Fruit fly (Drosophila melanogaster): ENCODE data around the gene CDK2AP1.
A peak's percentile ranks its signal among the peaks of the same experiment; 100 is the strongest.

Gene CDK2AP1

dm6 chrX:11149201-11149600, 11.5 kb downstream of the CDK2AP1 start, which contains the start of gene Lint-1 (continued):
- TF ChIP-seq Stat92E (GFP tag; optimal IDR thresholded peaks at IDR 0.05) (no peak), CG2116 (GFP tag; optimal IDR thresholded peaks at IDR 0.05) (peak; percentile 72), bcd (GFP tag; optimal IDR thresholded peaks at IDR 0.05) (no peak), zfh2 (GFP tag; optimal IDR thresholded peaks at IDR 0.05) (peak; percentile 12), Sry-δ (GFP tag; optimal IDR thresholded peaks at IDR 0.05) (peak; percentile 33), TFAM (GFP tag; optimal IDR thresholded peaks at IDR 0.05) (no peak), lbe (GFP tag; optimal IDR thresholded peaks at IDR 0.05) (no peak), Side (GFP tag; optimal IDR thresholded peaks at IDR 0.05) (peak; percentile 12), jing (GFP tag; optimal IDR thresholded peaks at IDR 0.05) (no peak), p53 (GFP tag; optimal IDR thresholded peaks at IDR 0.05) (no peak), CG10274 (GFP tag; optimal IDR thresholded peaks at IDR 0.05) (no peak), jumu (GFP tag; optimal IDR thresholded peaks at IDR 0.05) (peak; percentile 7), CG32532 (GFP tag; IDR thresholded peaks at IDR 0.05) (no peak), Rfx (GFP tag; IDR thresholded peaks at IDR 0.05) (0 out of 2 replicates have a peak, but pooled peaks have one; percentile 33), CG10147 (GFP tag; optimal IDR thresholded peaks at IDR 0.05) (no peak), CG6654 (GFP tag; optimal IDR thresholded peaks at IDR 0.05) (no peak), knrl (GFP tag; IDR thresholded peaks at IDR 0.05; ENCODE audit: partially characterized antibody) (peak; percentile 24; the same call in 1 of the 3 replicates), CG18599 (GFP tag; optimal IDR thresholded peaks at IDR 0.05) (no peak), pzg (GFP tag; optimal IDR thresholded peaks at IDR 0.05) (peak; percentile 29), ap (GFP tag; IDR thresholded peaks at IDR 0.05) (no peak), Antp (GFP tag; optimal IDR thresholded peaks at IDR 0.05) (peak; percentile 14), lmd (GFP tag; IDR thresholded peaks at IDR 0.05) (peak; percentile 20; the same call in 1 of the 2 replicates), CG7786 (GFP tag; optimal IDR thresholded peaks at IDR 0.05) (peak; percentile 23), pfk (GFP tag; optimal IDR thresholded peaks at IDR 0.05) (peak; percentile 85), Fer1 (GFP tag; optimal IDR thresholded peaks at IDR 0.05) (no peak), Atf3 (GFP tag; optimal IDR thresholded peaks at IDR 0.05) (no peak), CG1603 (tag; optimal IDR thresholded peaks at IDR 0.05) (peak; percentile 94), gsb-n (tag; optimal IDR thresholded peaks at IDR 0.05) (peak; percentile 15), C15 (GFP tag; IDR thresholded peaks at IDR 0.05) (no peak), danr (GFP tag; IDR thresholded peaks at IDR 0.05) (no peak), CG9609 (GFP tag; optimal IDR thresholded peaks at IDR 0.05) (no peak), Bteb2 (GFP tag; optimal IDR thresholded peaks at IDR 0.05) (no peak), mam (GFP tag; optimal IDR thresholded peaks at IDR 0.05) (peak; percentile 24), CG11398 (GFP tag; optimal IDR thresholded peaks at IDR 0.05) (no peak), CG17612 (GFP tag; IDR thresholded peaks at IDR 0.05) (no peak), CG31224 (GFP tag; IDR thresholded peaks at IDR 0.05) (no peak), pan (optimal IDR thresholded peaks at IDR 0.05) (no peak), pan (GFP tag; optimal IDR thresholded peaks at IDR 0.05 in 1 of 2, IDR thresholded peaks at IDR 0.05 in 1 of 2) (peak in 1 of 2 experiments; percentile 45), CG14014 (GFP tag; IDR thresholded peaks at IDR 0.05) (no peak), CG12391 (tag; optimal IDR thresholded peaks at IDR 0.05) (no peak), CG14441 (GFP tag; IDR thresholded peaks at IDR 0.05) (0 out of 2 replicates have a peak, but pooled peaks have one; percentile 38), Hsf (GFP tag; optimal IDR thresholded peaks at IDR 0.05) (peak; percentile 5), Optix (GFP tag; IDR thresholded peaks at IDR 0.05) (0 out of 3 replicates have a peak, but pooled peaks have one; percentile 22), CG4707 (GFP tag; optimal IDR thresholded peaks at IDR 0.05) (no peak), Ets97D (GFP tag; optimal IDR thresholded peaks at IDR 0.05) (peak; percentile 15), CG15514 (GFP tag; optimal IDR thresholded peaks at IDR 0.05) (peak; percentile 20), Dip2 (GFP tag; IDR thresholded peaks at IDR 0.05) (no peak), shn (GFP tag; optimal IDR thresholded peaks at IDR 0.05) (peak; percentile 26), CG11695 (GFP tag; IDR thresholded peaks at IDR 0.05) (no peak), lilli (GFP tag; optimal IDR thresholded peaks at IDR 0.05) (peak; percentile 48), Six4 (GFP tag; optimal IDR thresholded peaks at IDR 0.05) (no peak), CG3995 (GFP tag; optimal IDR thresholded peaks at IDR 0.05) (peak; percentile 26)

All from whole organism, embryonic.